Worm (Caenorhabditis elegans): Measurements from ENCODE around the gene fbxb-14.
A peak's percentile ranks its signal among the peaks of the same experiment; 100 is the strongest.

Gene fbxb-14

ce11 chrII:555371-555770 lies 27.2 kb downstream of the fbxb-14 start:
- no peak for TF ChIP-seq hpl-2 (GFP tag; optimal IDR thresholded peaks at IDR 0.05)
- no peak for TF ChIP-seq hlh-4 (tag; optimal IDR thresholded peaks at IDR 0.05)
- TF ChIP-seq nhr-76 (tag; optimal IDR thresholded peaks at IDR 0.05), result no peak
- peak; percentile 24 for TF ChIP-seq skn-1 (tag; optimal IDR thresholded peaks at IDR 0.05)
- TF ChIP-seq efl-1 (optimal IDR thresholded peaks at IDR 0.05), result peak in 1 of 2 experiments; percentile 13
- peak in 1 of 2 experiments; percentile 77 for TF ChIP-seq efl-1 (GFP tag; optimal IDR thresholded peaks at IDR 0.05 in 1 of 2)
- TF ChIP-seq ets-5 (GFP tag; IDR thresholded peaks at IDR 0.05), result no peak
- TF ChIP-seq lin-35 (GFP tag; optimal IDR thresholded peaks at IDR 0.05), result peak in 1 of 2 experiments; percentile 0
- peak in 1 of 2 experiments; percentile 20 for TF ChIP-seq lsy-2 (tag; optimal IDR thresholded peaks at IDR 0.05)
- TF ChIP-seq nhr-90 (tag; optimal IDR thresholded peaks at IDR 0.05; ENCODE audit: poor library complexity), result no peak
- no peak for TF ChIP-seq nhr-85 (tag)
- TF ChIP-seq Y116A8C.19 (tag; optimal IDR thresholded peaks at IDR 0.05; ENCODE audit: borderline replicate concordance), result no peak
- no peak for TF ChIP-seq nhr-12 (tag; optimal IDR thresholded peaks at IDR 0.05)

DNA sequence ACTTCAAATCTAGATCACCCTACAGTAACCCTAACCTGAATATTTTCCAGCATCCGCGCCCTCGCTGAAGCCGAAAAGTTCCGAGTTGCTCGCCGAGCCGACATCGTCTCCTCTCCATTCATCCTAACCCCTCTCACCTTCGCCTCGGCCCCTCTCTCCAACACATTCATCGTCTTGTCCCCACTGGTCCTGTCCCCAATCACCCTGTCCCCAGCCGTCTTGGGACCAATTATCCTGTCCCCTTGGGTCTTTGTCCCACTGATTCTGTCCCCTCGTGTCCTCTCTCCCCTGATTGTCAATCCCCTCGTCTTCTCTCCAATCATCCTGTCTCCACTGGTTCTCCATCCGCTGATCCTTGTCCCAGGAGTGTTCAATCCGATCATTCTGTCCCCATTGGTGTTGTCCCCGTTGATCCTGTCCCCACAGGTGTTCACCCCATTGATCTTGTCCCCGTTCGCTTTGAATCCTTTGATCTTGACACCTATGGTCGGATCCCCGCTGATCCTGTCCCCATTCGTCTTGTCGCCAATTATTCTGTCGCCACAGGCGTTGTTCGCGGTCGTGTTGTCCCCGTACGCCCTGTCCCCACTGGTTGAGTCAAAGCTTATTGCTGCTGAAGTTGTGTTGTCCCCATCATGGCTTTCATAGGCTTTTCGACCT lies 31.2 kb downstream of the fbxb-14 start, which contains the start of gene lips-7:
Gene lips-7 (plus strand): TSS at position 610 of the 660 bp plus-strand sequence.
- TF ChIP-seq C16A3.4 (tag; optimal IDR thresholded peaks at IDR 0.05), result no peak
- TF ChIP-seq Y116A8C.19 (tag; optimal IDR thresholded peaks at IDR 0.05; ENCODE audit: borderline replicate concordance), result no peak
- no peak for TF ChIP-seq efl-1 (optimal IDR thresholded peaks at IDR 0.05)
- TF ChIP-seq efl-1 (GFP tag; optimal IDR thresholded peaks at IDR 0.05 in 1 of 2), result peak in 1 of 2 experiments; percentile 35
- no peak for TF ChIP-seq ceh-63 (GFP tag; optimal IDR thresholded peaks at IDR 0.05)
- TF ChIP-seq C34B4.2 (tag; optimal IDR thresholded peaks at IDR 0.05), result no peak
- no peak for TF ChIP-seq unc-62 (GFP tag; optimal IDR thresholded peaks at IDR 0.05)
- TF ChIP-seq nhr-71 (tag; optimal IDR thresholded peaks at IDR 0.05), result no peak

ce11 chrII:549501-549900 lies 33.0 kb downstream of the fbxb-14 start:
- TF ChIP-seq vab-15 (tag; optimal IDR thresholded peaks at IDR 0.05), result no peak
- no peak for TF ChIP-seq efl-1 (optimal IDR thresholded peaks at IDR 0.05)
- peak in 1 of 2 experiments; percentile 77 for TF ChIP-seq efl-1 (GFP tag; optimal IDR thresholded peaks at IDR 0.05 in 1 of 2)

DNA sequence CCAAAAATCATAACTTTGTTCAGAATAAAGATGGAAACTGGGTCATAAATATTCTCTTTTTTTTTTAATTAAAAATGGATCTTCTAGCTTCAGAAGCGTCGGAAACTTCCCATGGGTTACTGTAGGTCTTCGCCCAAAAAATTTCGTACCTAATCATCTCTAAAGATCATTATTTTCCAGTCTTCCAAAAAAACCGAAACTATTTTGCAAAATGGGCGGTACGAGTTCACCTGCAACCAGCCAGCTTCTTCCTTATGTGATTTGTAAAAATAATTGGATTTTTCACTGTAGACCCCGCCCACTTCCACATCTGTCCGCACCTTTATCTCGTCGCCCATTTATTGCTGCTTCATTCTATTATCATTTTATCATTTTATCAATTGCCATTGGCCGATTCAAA lies 36.1 kb downstream of the fbxb-14 start, which contains the start of gene mlt-10:
Gene mlt-10 (plus strand): TSS at position 301 of the 400 bp plus-strand sequence.
- no peak for TF ChIP-seq unc-98 (GFP tag; IDR thresholded peaks at IDR 0.05)
- no peak for TF ChIP-seq fkh-8 (tag; optimal IDR thresholded peaks at IDR 0.05)
- no peak for TF ChIP-seq efl-3 (GFP tag; optimal IDR thresholded peaks at IDR 0.05)
- TF ChIP-seq tbx-2 (tag; optimal IDR thresholded peaks at IDR 0.05), result no peak
- no peak for TF ChIP-seq pax-3 (tag; optimal IDR thresholded peaks at IDR 0.05)
- TF ChIP-seq C04F5.9 (tag; optimal IDR thresholded peaks at IDR 0.05), result no peak
- TF ChIP-seq ceh-90 (tag; optimal IDR thresholded peaks at IDR 0.05), result no peak
- TF ChIP-seq ztf-4 (tag; optimal IDR thresholded peaks at IDR 0.05), result no peak
- no peak for TF ChIP-seq mep-1 (tag; optimal IDR thresholded peaks at IDR 0.05)
- TF ChIP-seq aha-1 (tag; optimal IDR thresholded peaks at IDR 0.05), result no peak
- TF ChIP-seq nhr-77 (tag; optimal IDR thresholded peaks at IDR 0.05), result no peak
- no peak for TF ChIP-seq lir-3 (tag; optimal IDR thresholded peaks at IDR 0.05; ENCODE audit: poor library complexity)
- no peak for TF ChIP-seq nhr-12 (tag; optimal IDR thresholded peaks at IDR 0.05)
- TF ChIP-seq lin-39 (tag; optimal IDR thresholded peaks at IDR 0.05), result no peak
- no peak for TF ChIP-seq fos-1 (tag; optimal IDR thresholded peaks at IDR 0.05)
- no peak for TF ChIP-seq ztf-11 (tag; optimal IDR thresholded peaks at IDR 0.05)
- TF ChIP-seq snpc-4 (tag; optimal IDR thresholded peaks at IDR 0.05), result no peak
- TF ChIP-seq elt-3 (tag; optimal IDR thresholded peaks at IDR 0.05), result no peak
- no peak for TF ChIP-seq hlh-4 (tag; optimal IDR thresholded peaks at IDR 0.05)
- no peak for TF ChIP-seq fkh-10 (GFP tag; optimal IDR thresholded peaks at IDR 0.05)
